Fruit fly (Drosophila melanogaster) whole organism, adult: ENCODE results near the gene CG18586.

Experiments used
- CG33017 ChIP-seq: fragments of 200-800 bp; sonication (Bioruptor generic); optimal IDR thresholded peaks from 2 replicates; lab custom pipeline; 2018; ENCODE audit warnings: missing biosample characterization, mild to moderate bottlenecking, missing genetic modification characterization, moderate library complexity
- bab1 ChIP-seq: fragments of 200-800 bp; sonication (Bioruptor generic); optimal IDR thresholded peaks from 3 replicates; lab custom pipeline; 2019; ENCODE audit warnings: missing biosample characterization, mild to moderate bottlenecking, missing genetic modification characterization, moderate library complexity
- cic ChIP-seq: fragments of 200-800 bp; sonication (Bioruptor generic); optimal IDR thresholded peaks from 2 replicates; lab custom pipeline; 2017; ENCODE audit warnings: missing biosample characterization, mild to moderate bottlenecking, missing genetic modification characterization, moderate library complexity
- cnc ChIP-seq, 2 experiments: fragments of >200 bp; optimal IDR thresholded peaks; 2 replicates each; lab custom pipeline; 2017
- toe ChIP-seq: fragments of 200-800 bp; sonication (Bioruptor generic); optimal IDR thresholded peaks from 2 replicates; lab custom pipeline; 2016; ENCODE audit warnings: missing biosample characterization, missing genetic modification characterization

dm6 chr3L:5856081-5856826 is 16.9 kb upstream of the CG18586 start:
- TF ChIP-seq toe (no peak), cic (GFP tag; lab: Kevin White, UChicago) (no peak), bab1 (no peak), cnc (optimal IDR thresholded peaks at IDR 0.05; lab: Kevin White, UChicago) (no peak), CG33017 (tag; lab: Kevin White, UChicago) (no peak)
